Fruit fly (Drosophila melanogaster): ENCODE measurements around the gene Qtzl.

The Qtzl gene

dm6 chr2L:12001132-12001531 lies 5.6 kb downstream of the Qtzl start:
- TF ChIP-seq woc (GFP tag; optimal IDR thresholded peaks at IDR 0.05) (no peak), tai (GFP tag; optimal IDR thresholded peaks at IDR 0.05) (no peak), sage (GFP tag; optimal IDR thresholded peaks at IDR 0.05) (no peak), h (GFP tag; optimal IDR thresholded peaks at IDR 0.05) (no peak), dmrt93B (GFP tag; optimal IDR thresholded peaks at IDR 0.05) (no peak), Abd-B (GFP tag; optimal IDR thresholded peaks at IDR 0.05) (no peak), N (GFP tag; optimal IDR thresholded peaks at IDR 0.05) (no peak), rgr (GFP tag; optimal IDR thresholded peaks at IDR 0.05) (no peak), CG32264 (GFP tag; optimal IDR thresholded peaks at IDR 0.05) (no peak), Hr78 (GFP tag; optimal IDR thresholded peaks at IDR 0.05) (no peak), GATAd (GFP tag; optimal IDR thresholded peaks at IDR 0.05) (no peak), brk (GFP tag; optimal IDR thresholded peaks at IDR 0.05) (no peak), dsf (GFP tag; optimal IDR thresholded peaks at IDR 0.05; ENCODE audit: borderline replicate concordance) (no peak), pan (optimal IDR thresholded peaks at IDR 0.05) (no peak), OdsH (GFP tag; optimal IDR thresholded peaks at IDR 0.05) (no peak), Vsx2 (GFP tag; optimal IDR thresholded peaks at IDR 0.05; ENCODE audit: partially characterized antibody) (no peak), CrebA (GFP tag; optimal IDR thresholded peaks at IDR 0.05; ENCODE audit: borderline replicate concordance) (no peak), Dfd (GFP tag; optimal IDR thresholded peaks at IDR 0.05) (no peak)

- TF ChIP-seq sage (GFP tag; optimal IDR thresholded peaks at IDR 0.05) (no peak), Rel (GFP tag; optimal IDR thresholded peaks at IDR 0.05) (no peak), Rel (tag; optimal IDR thresholded peaks at IDR 0.05) (peak; percentile 7)
Measured at dm6 chr2L:12002051-12002450, 6.5 kb downstream of the Qtzl start, which contains the start of gene Hacd1. Gene Hacd1, minus strand, starts transcription at chr2L:12002266.

- peak; percentile 20 for TF ChIP-seq Sp1 (GFP tag; optimal IDR thresholded peaks at IDR 0.05)
- TF ChIP-seq N (GFP tag; optimal IDR thresholded peaks at IDR 0.05): no peak
- TF ChIP-seq Dfd (GFP tag; optimal IDR thresholded peaks at IDR 0.05): peak; percentile 8
- TF ChIP-seq dmrt93B (GFP tag; optimal IDR thresholded peaks at IDR 0.05): no peak
- TF ChIP-seq CG32264 (GFP tag; optimal IDR thresholded peaks at IDR 0.05): no peak
- TF ChIP-seq fru (GFP tag; optimal IDR thresholded peaks at IDR 0.05): peak; percentile 5
- TF ChIP-seq Hr83 (GFP tag; optimal IDR thresholded peaks at IDR 0.05; ENCODE audit: poor library complexity, severe bottlenecking): peak; percentile 50
- TF ChIP-seq Hr78 (GFP tag; optimal IDR thresholded peaks at IDR 0.05): no peak
- no peak for TF ChIP-seq Abd-B (GFP tag; optimal IDR thresholded peaks at IDR 0.05)
- no peak for TF ChIP-seq Vsx2 (GFP tag; optimal IDR thresholded peaks at IDR 0.05; ENCODE audit: partially characterized antibody)
- peak; percentile 49 for TF ChIP-seq HLH106 (tag; optimal IDR thresholded peaks at IDR 0.05)
- peak; percentile 84 for TF ChIP-seq woc (GFP tag; optimal IDR thresholded peaks at IDR 0.05)
- peak; percentile 64 to 90 for TF ChIP-seq dl (GFP tag; optimal IDR thresholded peaks at IDR 0.05; ENCODE audit: insufficient read depth in 1 of 2, partially characterized antibody in 2 of 2)
- peak; percentile 0 for TF ChIP-seq psq (GFP tag; optimal IDR thresholded peaks at IDR 0.05)
- TF ChIP-seq br (GFP tag; optimal IDR thresholded peaks at IDR 0.05): peak; percentile 63
- TF ChIP-seq h (GFP tag; optimal IDR thresholded peaks at IDR 0.05): peak; percentile 88
- TF ChIP-seq tai (GFP tag; optimal IDR thresholded peaks at IDR 0.05): no peak
- TF ChIP-seq Jra (GFP tag; optimal IDR thresholded peaks at IDR 0.05): peak; percentile 40
- TF ChIP-seq OdsH (GFP tag; optimal IDR thresholded peaks at IDR 0.05): peak; percentile 1
- peak; percentile 8 for TF ChIP-seq Hnf4 (GFP tag; optimal IDR thresholded peaks at IDR 0.05)
- no peak for TF ChIP-seq dsf (GFP tag; optimal IDR thresholded peaks at IDR 0.05; ENCODE audit: borderline replicate concordance)
- peak; percentile 2 for TF ChIP-seq rgr (GFP tag; optimal IDR thresholded peaks at IDR 0.05)
- no peak for TF ChIP-seq Rel (GFP tag; optimal IDR thresholded peaks at IDR 0.05)
- peak; percentile 99 for TF ChIP-seq Rel (tag; optimal IDR thresholded peaks at IDR 0.05)
- peak in 1 of 2 experiments; percentile 46 for TF ChIP-seq foxo (GFP tag; optimal IDR thresholded peaks at IDR 0.05)
Measured at dm6 chr2L:12002922-12003791, 7.6 kb downstream of the Qtzl start.

- TF ChIP-seq Myc (optimal IDR thresholded peaks at IDR 0.05) (no peak), lola (GFP tag; optimal IDR thresholded peaks at IDR 0.05) (peak; percentile 1), Abd-B (GFP tag; optimal IDR thresholded peaks at IDR 0.05) (no peak), Hr83 (GFP tag; optimal IDR thresholded peaks at IDR 0.05; ENCODE audit: poor library complexity, severe bottlenecking) (peak; percentile 22), foxo (GFP tag; optimal IDR thresholded peaks at IDR 0.05) (peak in 1 of 2 experiments; percentile 32)
Measured at dm6 chr2L:12003792-12004210, 8.3 kb downstream of the Qtzl start.
